Fruit fly (Drosophila melanogaster) whole organism: ENCODE results near the gene CG15916.

Experiments
- CG8478 ChIP-seq: fragments of >200 bp; optimal IDR thresholded peaks from 2 replicates; lab custom pipeline; 2018; ENCODE audit warnings: inconsistent platforms
- Dll ChIP-seq: fragments of >200 bp; optimal IDR thresholded peaks from 2 replicates; lab custom pipeline; 2017
- EcR ChIP-seq, 2 experiments: fragments of >200 bp; optimal IDR thresholded peaks; 2 replicates each; lab custom pipeline; 2017; ENCODE audit warnings: missing biosample characterization in 2 of 2, missing genetic modification characterization in 2 of 2, missing genetic modification reagents in 2 of 2
- pan ChIP-seq: fragments of >200 bp; optimal IDR thresholded peaks from 2 replicates; lab custom pipeline; 2017
- psq ChIP-seq: fragments of >200 bp; optimal IDR thresholded peaks from 2 replicates; lab custom pipeline; 2017
- usp ChIP-seq: fragments of >200 bp; optimal IDR thresholded peaks from 2 replicates; lab custom pipeline; 2017; ENCODE audit warnings: missing biosample characterization, missing genetic modification characterization, mixed read lengths

Gene CG15916

DNA sequence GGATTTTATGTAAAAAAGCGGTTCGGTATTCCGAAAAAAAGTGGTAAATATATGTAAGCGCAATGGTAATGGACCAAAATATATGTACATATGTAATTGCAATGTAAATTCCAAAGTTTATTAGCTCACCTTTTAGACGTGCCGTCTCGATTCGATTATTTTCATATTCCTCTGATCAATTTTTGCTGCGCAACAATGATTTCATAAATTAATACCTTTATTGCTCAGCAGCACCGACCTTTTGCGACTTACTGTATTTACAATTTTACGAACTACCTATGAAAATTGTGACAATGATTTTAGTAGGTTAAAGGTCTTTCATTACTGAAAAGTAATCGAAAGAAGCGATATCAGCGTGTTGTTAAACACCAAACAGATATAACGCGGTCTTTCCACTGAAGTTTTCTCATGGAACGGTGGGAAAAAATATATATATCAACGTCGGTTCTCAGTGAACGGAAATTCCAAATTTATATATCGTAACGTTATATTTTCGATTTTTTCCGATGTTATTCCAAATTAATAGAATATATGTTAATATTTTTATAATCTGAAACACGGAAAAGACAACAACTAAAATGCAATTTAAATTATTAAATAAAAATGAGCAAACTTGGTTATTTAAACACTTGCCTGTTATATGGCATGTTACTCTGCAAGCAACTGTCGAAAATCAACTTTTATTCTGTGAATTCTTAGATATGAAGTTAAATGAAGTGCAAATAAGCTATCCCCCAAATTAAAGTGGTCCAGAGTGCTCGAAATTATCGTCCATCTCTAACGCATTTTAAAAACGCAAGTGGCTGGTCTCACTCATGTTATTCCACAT is at the start of gene CG15916, which contains the start of gene MSBP:
Gene CG15916, plus strand, starts transcription at position 810 of the 829 bp plus-strand sequence.
Gene MSBP, minus strand, starts transcription at position 330 of the 829 bp plus-strand sequence.
- TF ChIP-seq psq (lab: Kevin White, UChicago): no peak

DNA sequence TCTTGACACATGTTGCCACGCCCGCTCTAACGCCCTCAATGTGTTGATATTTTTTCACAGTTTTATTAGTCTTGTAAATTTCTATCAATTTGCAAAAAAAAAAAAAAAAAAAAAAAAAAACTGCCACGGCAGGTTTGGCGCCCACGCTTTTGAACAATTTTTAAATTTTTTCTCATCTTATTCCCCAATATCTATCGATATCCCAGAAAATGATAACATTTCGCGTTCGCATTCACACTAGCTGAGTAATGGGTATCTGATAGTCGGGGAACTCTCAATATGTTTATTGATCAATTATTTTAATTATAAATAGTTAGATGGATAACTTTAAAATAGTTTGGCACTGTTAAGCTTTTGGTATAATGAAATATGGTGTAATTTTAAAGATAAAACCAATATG is 49.0 kb upstream of the CG15916 start:
- no peak for TF ChIP-seq psq (lab: Kevin White, UChicago)

DNA sequence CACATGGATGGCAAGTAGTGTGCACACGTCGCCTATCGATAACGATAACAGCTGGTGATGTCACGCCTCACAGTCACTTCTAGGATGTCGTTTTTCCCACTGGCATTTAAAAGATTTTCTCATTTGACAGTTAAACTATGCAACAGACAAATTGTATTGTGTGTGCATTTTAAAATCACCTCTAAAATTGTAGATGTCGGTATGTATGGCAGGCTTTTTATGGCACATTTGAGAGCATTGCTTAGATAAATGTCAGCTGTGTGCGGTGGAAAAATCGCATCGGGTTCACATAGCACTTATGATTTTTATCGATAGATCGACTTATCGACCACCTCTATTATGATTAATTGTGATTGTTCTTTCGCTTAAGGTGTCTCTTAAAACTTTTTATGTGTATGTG is 46.2 kb upstream of the CG15916 start, which contains the start of the genes ArgRS and CG8578:
Gene ArgRS, minus strand, starts transcription at position 7 of the 400 bp plus-strand sequence.
Gene CG8578, plus strand, starts transcription at position 338 of the 400 bp plus-strand sequence.
- TF ChIP-seq usp (GFP tag; lab: Kevin White, UChicago) (no peak), psq (lab: Kevin White, UChicago) (no peak), Dll (lab: Kevin White, UChicago) (no peak), EcR (GFP tag; optimal IDR thresholded peaks at IDR 0.05; lab: Kevin White, UChicago) (no peak), pan (lab: Kevin White, UChicago) (no peak), CG8478 (lab: Kevin White, UChicago) (no peak)

DNA sequence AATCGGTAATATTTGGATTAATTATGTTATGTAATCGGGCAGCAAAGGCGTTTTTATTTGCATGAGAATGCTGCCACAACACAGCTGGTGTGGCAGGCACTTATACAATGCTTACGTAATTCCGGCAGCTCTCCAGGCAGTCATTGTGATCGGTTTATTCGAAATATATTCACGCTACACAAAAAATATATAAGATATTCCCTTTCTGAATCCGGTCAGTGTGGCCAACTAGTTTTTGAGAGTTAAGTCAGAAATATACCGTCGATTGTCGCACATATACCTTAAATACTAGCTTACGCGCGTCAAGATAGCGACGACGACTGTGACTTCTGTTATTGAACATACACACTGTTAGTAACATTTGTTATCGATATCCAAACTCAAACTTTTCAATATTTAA is 41.4 kb upstream of the CG15916 start, which contains the start of gene sun:
Gene sun, minus strand, starts transcription at position 238 of the 400 bp plus-strand sequence.
- TF ChIP-seq pan (lab: Kevin White, UChicago): no peak
- TF ChIP-seq psq (lab: Kevin White, UChicago): no peak
- TF ChIP-seq CG8478 (lab: Kevin White, UChicago): no peak
- no peak for TF ChIP-seq EcR (GFP tag; optimal IDR thresholded peaks at IDR 0.05; lab: Kevin White, UChicago)
- TF ChIP-seq usp (GFP tag; lab: Kevin White, UChicago): no peak
- TF ChIP-seq Dll (lab: Kevin White, UChicago): no peak

DNA sequence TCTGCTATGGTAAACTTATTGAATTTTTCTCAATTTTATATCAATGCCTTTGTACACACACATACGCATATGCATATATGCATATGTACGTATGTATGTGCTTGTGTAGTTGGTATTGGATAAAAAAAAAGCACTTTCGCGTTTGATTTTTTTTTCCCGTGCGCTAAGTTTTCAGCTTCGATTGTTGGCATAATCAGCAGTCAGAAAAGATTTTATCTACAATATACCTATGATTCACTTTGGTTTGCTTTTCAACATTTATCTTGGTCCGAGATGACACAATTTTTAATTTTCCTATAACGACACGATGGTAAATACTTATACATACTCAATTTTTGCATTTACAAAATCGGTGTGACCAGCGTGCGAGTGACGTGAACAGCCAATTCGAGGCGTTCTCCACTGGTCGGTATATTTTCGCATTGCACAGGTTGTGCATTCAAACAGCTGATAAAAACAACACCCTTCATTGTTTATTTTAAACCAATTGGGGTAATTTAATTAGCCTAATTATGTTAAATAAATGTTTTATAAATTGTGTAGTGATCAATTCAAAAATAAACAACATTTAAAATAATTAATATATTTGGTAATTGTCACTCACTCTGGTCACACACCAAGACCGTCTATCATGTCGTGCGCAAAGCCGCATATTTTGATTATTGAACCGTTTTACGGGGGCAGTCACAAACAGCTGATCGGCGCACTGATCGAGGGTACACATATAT is 37.4 kb upstream of the CG15916 start, which contains the start of the genes UBL3 and CG15914:
Gene UBL3, minus strand, starts transcription at position 361 of the 728 bp plus-strand sequence.
Gene CG15914, plus strand, starts transcription at position 607 of the 728 bp plus-strand sequence.
- TF ChIP-seq usp (GFP tag; lab: Kevin White, UChicago) (no peak), pan (lab: Kevin White, UChicago) (no peak), Dll (lab: Kevin White, UChicago) (no peak), CG8478 (lab: Kevin White, UChicago) (no peak), psq (lab: Kevin White, UChicago) (no peak), EcR (GFP tag; optimal IDR thresholded peaks at IDR 0.05; lab: Kevin White, UChicago) (no peak)

DNA sequence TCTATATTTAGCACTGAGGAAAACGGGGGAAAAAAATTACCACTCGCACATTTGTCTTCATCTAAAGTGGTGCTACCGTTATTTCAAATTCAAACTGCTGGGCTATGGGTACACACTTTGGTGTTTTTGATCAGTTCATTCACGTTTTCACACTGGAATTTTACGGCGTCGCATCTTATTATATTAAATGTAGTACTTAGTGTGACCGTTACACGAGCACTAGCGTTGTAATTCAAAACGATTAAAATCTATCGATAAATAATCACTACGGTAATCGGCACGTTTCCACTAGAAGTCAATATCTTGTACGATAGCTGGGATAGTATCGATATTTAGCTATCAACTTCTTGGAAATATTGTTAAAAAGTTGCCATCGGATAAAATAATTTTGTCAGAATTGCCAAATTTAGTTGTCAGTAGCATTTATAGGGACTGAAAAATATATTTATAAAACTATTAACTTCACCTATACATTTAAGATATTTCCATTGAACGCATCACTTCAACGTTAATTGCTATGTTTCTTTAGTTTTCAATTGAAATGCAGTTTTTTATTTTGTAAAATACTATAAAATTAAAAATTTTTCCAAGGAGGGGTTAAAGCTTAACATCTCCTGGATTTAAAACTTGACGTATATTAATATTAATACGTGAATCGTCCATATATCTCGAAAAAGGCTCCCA is 32.6 kb upstream of the CG15916 start, which contains the start of the genes CG46440 and Myb:
Gene CG46440, minus strand, starts transcription at position 223 of the 684 bp plus-strand sequence.
Gene Myb, minus strand, starts transcription at position 223 of the 684 bp plus-strand sequence.
- TF ChIP-seq Dll (lab: Kevin White, UChicago) (no peak), CG8478 (lab: Kevin White, UChicago) (no peak), pan (lab: Kevin White, UChicago) (no peak), EcR (GFP tag; optimal IDR thresholded peaks at IDR 0.05; lab: Kevin White, UChicago) (no peak), psq (lab: Kevin White, UChicago) (no peak), usp (GFP tag; lab: Kevin White, UChicago) (no peak)

DNA sequence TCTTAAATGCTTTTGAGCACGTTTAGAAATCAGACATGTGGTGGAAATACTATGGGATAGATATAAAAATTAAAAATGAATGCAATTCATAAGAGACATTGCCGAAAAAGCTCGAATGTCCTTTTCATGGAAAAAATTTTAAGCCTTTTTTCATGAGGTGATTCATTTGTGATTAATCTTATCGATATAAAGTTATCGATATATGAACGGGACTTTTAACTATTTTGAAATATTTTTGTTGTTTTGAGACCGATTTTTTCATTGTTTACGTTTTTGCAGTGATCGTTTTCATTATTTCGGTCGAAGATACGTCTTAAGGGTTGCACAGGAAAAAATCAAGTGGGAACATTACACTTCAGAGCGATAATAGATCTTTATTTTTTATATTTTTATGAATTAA is 31.0 kb upstream of the CG15916 start, which contains the start of gene AlkB:
Gene AlkB, minus strand, starts transcription at position 101 of the 400 bp plus-strand sequence.
- TF ChIP-seq CG8478 (lab: Kevin White, UChicago) (no peak), usp (GFP tag; lab: Kevin White, UChicago) (no peak), psq (lab: Kevin White, UChicago) (no peak), EcR (GFP tag; optimal IDR thresholded peaks at IDR 0.05; lab: Kevin White, UChicago) (no peak), Dll (lab: Kevin White, UChicago) (no peak), pan (lab: Kevin White, UChicago) (no peak)

DNA sequence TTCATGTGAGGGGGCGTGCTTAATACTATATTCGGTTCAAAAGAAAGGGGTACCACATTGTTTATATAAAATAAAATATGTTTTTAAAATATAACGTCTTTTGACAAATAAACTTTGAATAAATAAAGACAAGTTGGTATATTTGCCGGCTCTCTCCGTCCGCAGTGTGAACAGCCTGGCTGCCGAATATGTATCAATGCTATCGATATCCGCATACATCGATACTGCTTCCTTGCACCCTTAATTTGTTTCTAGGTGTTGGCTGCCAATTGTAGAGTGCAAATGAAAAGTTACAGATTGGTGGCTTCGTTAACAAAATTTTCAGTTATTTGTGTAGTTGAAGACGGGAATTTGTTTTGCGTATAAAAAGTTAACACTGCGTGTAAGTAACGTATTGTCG is 30.5 kb upstream of the CG15916 start, which contains the start of gene Gbeta13F:
Gene Gbeta13F, plus strand, starts transcription at position 247 of the 400 bp plus-strand sequence.
- TF ChIP-seq Dll (lab: Kevin White, UChicago) (no peak), CG8478 (lab: Kevin White, UChicago) (no peak), pan (lab: Kevin White, UChicago) (no peak), usp (GFP tag; lab: Kevin White, UChicago) (no peak), EcR (GFP tag; optimal IDR thresholded peaks at IDR 0.05; lab: Kevin White, UChicago) (no peak), psq (lab: Kevin White, UChicago) (no peak)

DNA sequence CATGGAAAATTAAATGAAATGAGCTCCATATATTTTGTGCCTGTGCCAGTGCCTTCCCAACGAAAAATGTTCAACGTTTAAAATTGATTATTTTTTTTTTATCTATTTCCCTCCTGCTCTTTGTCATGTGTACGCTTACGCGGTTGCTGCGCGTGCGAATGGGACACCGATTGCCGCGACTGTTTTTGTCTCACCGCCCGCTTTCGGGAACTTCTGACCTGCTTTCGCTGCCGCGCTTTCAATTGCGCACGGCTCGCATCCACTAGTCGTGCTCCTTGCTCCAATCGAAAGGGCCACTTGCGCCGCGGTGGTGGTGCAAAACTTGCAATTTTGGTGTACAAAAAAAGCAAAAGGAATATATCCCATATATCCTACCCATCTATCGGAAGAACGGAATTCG is 29.9 kb upstream of the CG15916 start:
- TF ChIP-seq pan (lab: Kevin White, UChicago) (no peak), EcR (GFP tag; optimal IDR thresholded peaks at IDR 0.05; lab: Kevin White, UChicago) (no peak), CG8478 (lab: Kevin White, UChicago) (peak; percentile 99), Dll (lab: Kevin White, UChicago) (no peak), usp (GFP tag; lab: Kevin White, UChicago) (no peak), psq (lab: Kevin White, UChicago) (no peak)

DNA sequence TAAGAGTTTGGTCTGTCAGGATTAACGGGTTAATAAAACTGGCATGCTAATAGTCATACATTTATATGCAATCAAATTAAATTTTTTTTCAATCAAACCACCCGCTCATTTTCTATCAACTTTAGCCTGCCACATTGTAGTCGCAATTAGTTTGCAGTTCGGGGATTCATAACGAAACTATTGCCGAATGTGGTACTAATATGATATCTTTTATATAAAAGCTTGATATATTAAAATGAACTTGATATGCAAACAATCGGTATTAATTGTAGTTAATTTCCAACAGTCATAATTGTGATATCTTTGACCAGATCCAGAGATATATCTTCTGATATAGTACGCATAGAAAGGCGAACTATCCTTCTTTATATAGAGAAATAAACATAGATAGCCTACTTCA is 24.4 kb upstream of the CG15916 start:
- TF ChIP-seq usp (GFP tag; lab: Kevin White, UChicago) (no peak), EcR (GFP tag; optimal IDR thresholded peaks at IDR 0.05; lab: Kevin White, UChicago) (no peak), psq (lab: Kevin White, UChicago) (no peak), Dll (lab: Kevin White, UChicago) (no peak), pan (lab: Kevin White, UChicago) (no peak), CG8478 (lab: Kevin White, UChicago) (no peak)
